Worm (Caenorhabditis elegans) whole organism, L1 larva: ENCODE measurements around the gene pigg-1.

Experiments used
- C16A3.4 ChIP-seq: fragments of 150-350 bp; optimal IDR thresholded peaks from 2 replicates; lab custom pipeline; 2014; ENCODE audit warnings: missing biosample characterization, missing genetic modification characterization
- aly-2 ChIP-seq: fragments of 150-350 bp; optimal IDR thresholded peaks from 2 replicates; lab custom pipeline; 2014; ENCODE audit warnings: missing biosample characterization, missing genetic modification characterization
- blmp-1 ChIP-seq: fragments of 150-350 bp; optimal IDR thresholded peaks from 2 replicates; lab custom pipeline; 2014; ENCODE audit warnings: missing biosample characterization, missing genetic modification characterization
- ces-1 ChIP-seq: fragments of 150-350 bp; optimal IDR thresholded peaks from 2 replicates; lab custom pipeline; 2014; ENCODE audit warnings: missing biosample characterization, missing genetic modification reagents, missing genetic modification characterization
- dpl-1 ChIP-seq, 3 experiments: fragments of 150-350 bp in 2 of 3; sonication (generic microtip) in 1 of 3; optimal IDR thresholded peaks; 2 replicates each; lab custom pipeline; 2014 to 2017; ENCODE audit warnings: missing biosample characterization in 3 of 3, missing genetic modification characterization in 3 of 3, missing genetic modification reagents in 3 of 3
- efl-3 ChIP-seq: fragments of 200-800 bp; sonication (Bioruptor generic); optimal IDR thresholded peaks from 2 replicates; lab custom pipeline; 2018; ENCODE audit warnings: mild to moderate bottlenecking, missing genetic modification characterization, missing compliant biosample characterization
- egl-27 ChIP-seq, 2 experiments: fragments of 150-350 bp in 1 of 2; sonication (generic microtip); optimal IDR thresholded peaks; 3 replicates each; lab custom pipeline; 2017 to 2018; ENCODE audit warnings: missing biosample characterization in 2 of 2, missing genetic modification characterization in 2 of 2, missing genetic modification reagents in 2 of 2
- elt-3 ChIP-seq, 6 experiments: fragments of 150-350 bp in 1 of 6; sonication (generic microtip); optimal IDR thresholded peaks; 2 replicates each; lab custom pipeline; 2017 to 2018; ENCODE audit warnings: missing biosample characterization in 6 of 6, missing genetic modification characterization in 6 of 6, inconsistent platforms in 1 of 6
- fkh-10 ChIP-seq: sonication (generic microtip); optimal IDR thresholded peaks from 2 replicates; lab custom pipeline; 2017; ENCODE audit warnings: missing biosample characterization, missing genetic modification reagents, missing genetic modification characterization
- fkh-4 ChIP-seq: sonication (generic microtip); optimal IDR thresholded peaks from 2 replicates; lab custom pipeline; 2016; ENCODE audit warnings: missing compliant biosample characterization, missing genetic modification characterization, borderline replicate concordance
- fkh-8 ChIP-seq: sonication (generic microtip); optimal IDR thresholded peaks from 2 replicates; lab custom pipeline; 2016; ENCODE audit warnings: mild to moderate bottlenecking, missing genetic modification characterization, missing compliant biosample characterization
- hlh-17 ChIP-seq: fragments of 200-800 bp; sonication (Bioruptor generic); optimal IDR thresholded peaks from 2 replicates; lab custom pipeline; 2018; ENCODE audit warnings: missing genetic modification characterization, mild to moderate bottlenecking, missing compliant biosample characterization, moderate library complexity, borderline replicate concordance
- hpl-2 ChIP-seq: fragments of 150-350 bp; optimal IDR thresholded peaks from 2 replicates; lab custom pipeline; 2014; ENCODE audit warnings: missing biosample characterization, missing genetic modification reagents, missing genetic modification characterization
- isw-1 ChIP-seq: fragments of 200-800 bp; sonication (Bioruptor generic); IDR thresholded peaks from 2 replicates; pipeline ENCODE4 v1.3.6; 2022; ENCODE audit warnings: missing genetic modification characterization, missing compliant biosample characterization
- jun-1 ChIP-seq: fragments of 150-350 bp; optimal IDR thresholded peaks from 2 replicates; lab custom pipeline; 2014; ENCODE audit warnings: missing biosample characterization, missing genetic modification reagents, missing genetic modification characterization
- lin-14 ChIP-seq: fragments of 200-800 bp; sonication (Bioruptor generic); optimal IDR thresholded peaks from 2 replicates; lab custom pipeline; 2018; ENCODE audit warnings: mild to moderate bottlenecking, missing genetic modification characterization, moderate library complexity, missing compliant biosample characterization
- lin-35 ChIP-seq, 2 experiments: fragments of 150-350 bp; optimal IDR thresholded peaks; 2 replicates each; lab custom pipeline; 2014; ENCODE audit warnings: missing biosample characterization in 2 of 2, missing genetic modification characterization in 2 of 2, missing genetic modification reagents in 2 of 2
- lir-3 ChIP-seq: sonication (generic microtip); optimal IDR thresholded peaks from 2 replicates; lab custom pipeline; 2016; ENCODE audit warnings: mild to moderate bottlenecking, missing genetic modification characterization, moderate library complexity, missing compliant biosample characterization; ENCODE audit not compliant: poor library complexity
- lsy-2 ChIP-seq, 2 experiments: fragments of 150-350 bp; optimal IDR thresholded peaks; 2 replicates each; lab custom pipeline; 2014; ENCODE audit warnings: missing biosample characterization in 2 of 2, missing genetic modification characterization in 2 of 2
- mef-2 ChIP-seq: fragments of 150-350 bp; optimal IDR thresholded peaks from 2 replicates; lab custom pipeline; 2014; ENCODE audit warnings: missing biosample characterization, missing genetic modification characterization
- mep-1 ChIP-seq: fragments of 150-350 bp; optimal IDR thresholded peaks from 2 replicates; lab custom pipeline; 2014; ENCODE audit warnings: missing biosample characterization, missing genetic modification characterization
- nhr-11 ChIP-seq: fragments of 150-350 bp; optimal IDR thresholded peaks from 2 replicates; lab custom pipeline; 2014; ENCODE audit warnings: missing biosample characterization, missing genetic modification characterization
- nhr-19 ChIP-seq: fragments of 200-800 bp; sonication (Bioruptor generic); conservative IDR thresholded peaks from 2 replicates; pipeline ENCODE4 v1.3.6; 2022; ENCODE audit warnings: missing genetic modification characterization, missing compliant biosample characterization
- nhr-71 ChIP-seq: sonication (generic microtip); optimal IDR thresholded peaks from 2 replicates; lab custom pipeline; 2016; ENCODE audit warnings: mild to moderate bottlenecking, missing genetic modification characterization, moderate library complexity, missing compliant biosample characterization
- nhr-76 ChIP-seq: sonication (generic microtip); optimal IDR thresholded peaks from 2 replicates; lab custom pipeline; 2017; ENCODE audit warnings: missing biosample characterization, missing genetic modification characterization
- nhr-77 ChIP-seq: fragments of 150-350 bp; optimal IDR thresholded peaks from 2 replicates; lab custom pipeline; 2014; ENCODE audit warnings: missing biosample characterization, missing genetic modification characterization
- nhr-85 ChIP-seq: sonication (generic microtip); peaks from one replicate; lab custom pipeline; 2016; ENCODE audit warnings: missing genetic modification characterization, inconsistent platforms, missing compliant biosample characterization
- pag-3 ChIP-seq: sonication (generic microtip); optimal IDR thresholded peaks from 2 replicates; lab custom pipeline; 2017; ENCODE audit warnings: missing genetic modification characterization, mild to moderate bottlenecking, missing compliant biosample characterization, antibody characterized with exemption, borderline replicate concordance; ENCODE audit not compliant: insufficient read depth
- pax-3 ChIP-seq: fragments of 200-800 bp; sonication (Bioruptor generic); optimal IDR thresholded peaks from 2 replicates; lab custom pipeline; 2018; ENCODE audit warnings: mild to moderate bottlenecking, missing genetic modification characterization, moderate library complexity, missing compliant biosample characterization
- pqm-1 ChIP-seq: sonication (generic microtip); optimal IDR thresholded peaks from 3 replicates; lab custom pipeline; 2017; ENCODE audit warnings: missing biosample characterization, missing genetic modification characterization
- rnt-1 ChIP-seq: sonication (generic microtip); optimal IDR thresholded peaks from 2 replicates; lab custom pipeline; 2016; ENCODE audit warnings: mild to moderate bottlenecking, missing genetic modification characterization, moderate library complexity, missing compliant biosample characterization
- snu-23 ChIP-seq: sonication (generic microtip); optimal IDR thresholded peaks from 2 replicates; lab custom pipeline; 2016; ENCODE audit warnings: missing genetic modification characterization, missing compliant biosample characterization
- sox-4 ChIP-seq: sonication (generic microtip); optimal IDR thresholded peaks from 2 replicates; lab custom pipeline; 2016; ENCODE audit warnings: missing genetic modification characterization, missing compliant biosample characterization
- sup-37 ChIP-seq: fragments of 200-800 bp; sonication (Bioruptor generic); optimal IDR thresholded peaks from 2 replicates; lab custom pipeline; 2018; ENCODE audit warnings: mild to moderate bottlenecking, missing genetic modification characterization, missing compliant biosample characterization
- swsn-7 ChIP-seq: sonication (generic microtip); optimal IDR thresholded peaks from 2 replicates; lab custom pipeline; 2016; ENCODE audit warnings: missing genetic modification characterization, missing compliant biosample characterization
- tbx-2 ChIP-seq: sonication (generic microtip); optimal IDR thresholded peaks from 2 replicates; lab custom pipeline; 2016; ENCODE audit warnings: missing genetic modification characterization, missing compliant biosample characterization
- unc-130 ChIP-seq: fragments of 150-350 bp; optimal IDR thresholded peaks from 2 replicates; lab custom pipeline; 2017; ENCODE audit warnings: missing biosample characterization, missing genetic modification characterization, inconsistent platforms
- unc-30 ChIP-seq: sonication (generic microtip); optimal IDR thresholded peaks from 2 replicates; lab custom pipeline; 2017; ENCODE audit warnings: missing biosample characterization, missing genetic modification characterization
- zag-1 ChIP-seq: fragments of 150-350 bp; optimal IDR thresholded peaks from 2 replicates; lab custom pipeline; 2014; ENCODE audit warnings: missing biosample characterization, missing genetic modification characterization
- ztf-11 ChIP-seq, 2 experiments: sonication (generic microtip); optimal IDR thresholded peaks; 2 replicates each; lab custom pipeline; 2016 to 2017; ENCODE audit warnings: missing genetic modification characterization in 2 of 2, missing biosample characterization in 1 of 2, missing compliant biosample characterization in 1 of 2
- ztf-4 ChIP-seq: fragments of 150-350 bp; optimal IDR thresholded peaks from 2 replicates; lab custom pipeline; 2014; ENCODE audit warnings: missing biosample characterization, missing genetic modification characterization

The pigg-1 gene

ce11 chrII:8588442-8588841 is 11.6 kb downstream of the pigg-1 start:
- TF ChIP-seq zag-1 (tag; lab: Kevin White, UChicago), result peak; percentile 35
- TF ChIP-seq lin-14 (GFP tag; lab: Kevin White, UChicago), result peak; percentile 28
- TF ChIP-seq fkh-10 (GFP tag; lab: Kevin White, UChicago), result no peak
- TF ChIP-seq mef-2 (tag; lab: Kevin White, UChicago), result no peak
- TF ChIP-seq ztf-11 (tag; optimal IDR thresholded peaks at IDR 0.05; lab: Kevin White, UChicago), result peak in 1 of 2 experiments; percentile 42

ce11 chrII:8587660-8588230 is 12.3 kb downstream of the pigg-1 start:
- TF ChIP-seq fkh-10 (GFP tag; lab: Kevin White, UChicago), result peak; percentile 14
- no peak for TF ChIP-seq pag-3 (tag; lab: Kevin White, UChicago)
- peak; percentile 39 for TF ChIP-seq nhr-71 (tag; lab: Kevin White, UChicago)
- no peak for TF ChIP-seq pax-3 (tag; lab: Kevin White, UChicago)
- peak; percentile 73 for TF ChIP-seq lin-14 (GFP tag; lab: Kevin White, UChicago)
- no peak for TF ChIP-seq nhr-77 (tag; lab: Kevin White, UChicago)
- peak; percentile 14 for TF ChIP-seq blmp-1 (tag; lab: Kevin White, UChicago)
- peak; percentile 39 for TF ChIP-seq tbx-2 (tag; lab: Kevin White, UChicago)

- no peak for TF ChIP-seq ztf-11 (tag; optimal IDR thresholded peaks at IDR 0.05; lab: Kevin White, UChicago)
- TF ChIP-seq nhr-11 (tag; lab: Kevin White, UChicago), result no peak
- TF ChIP-seq, all 84 proteins: peak for 0
These were observed 14.1 kb downstream of the pigg-1 start for ce11 chrII:8585921-8586320.

- peak; percentile 30 for TF ChIP-seq ztf-4 (tag; lab: Kevin White, UChicago)
- TF ChIP-seq nhr-71 (tag; lab: Kevin White, UChicago), result peak; percentile 62
- TF ChIP-seq jun-1 (tag; lab: Kevin White, UChicago), result no peak
- peak in 1 of 2 experiments; percentile 57 for TF ChIP-seq lsy-2 (tag; optimal IDR thresholded peaks at IDR 0.05; lab: Kevin White, UChicago)
- TF ChIP-seq lin-35 (GFP tag; optimal IDR thresholded peaks at IDR 0.05; lab: Kevin White, UChicago), result peak in 1 of 2 experiments; percentile 14
- TF ChIP-seq snu-23 (GFP tag; lab: Kevin White, UChicago), result peak; percentile 11
- TF ChIP-seq fkh-8 (tag; lab: Kevin White, UChicago), result no peak
- no peak for TF ChIP-seq ces-1 (GFP tag; lab: Kevin White, UChicago)
- TF ChIP-seq nhr-19 (GFP tag; lab: Robert Waterston, UW), result no peak
- TF ChIP-seq isw-1 (GFP tag; lab: Robert Waterston, UW), result no peak
- TF ChIP-seq lin-14 (GFP tag; lab: Kevin White, UChicago), result peak; percentile 73
- TF ChIP-seq C16A3.4 (tag; lab: Kevin White, UChicago), result peak; percentile 7
- TF ChIP-seq blmp-1 (tag; lab: Kevin White, UChicago), result peak; percentile 64
- TF ChIP-seq mep-1 (tag; lab: Kevin White, UChicago), result peak; percentile 12
- TF ChIP-seq sox-4 (tag; lab: Kevin White, UChicago), result no peak
- no peak for TF ChIP-seq lir-3 (tag; lab: Kevin White, UChicago)
- peak; percentile 42 for TF ChIP-seq rnt-1 (tag; lab: Kevin White, UChicago)
- TF ChIP-seq dpl-1 (GFP tag; optimal IDR thresholded peaks at IDR 0.05; lab: Kevin White, UChicago), result no peak
These were observed 14.9 kb downstream of the pigg-1 start, which contains the start of gene F54C9.11 for ce11 chrII:8585036-8585627. Gene F54C9.11 (minus strand): TSS chrII:8585086.

ce11 chrII:8583035-8583434 is 17.0 kb downstream of the pigg-1 start:
- TF ChIP-seq swsn-7 (tag; lab: Kevin White, UChicago), result no peak
- TF ChIP-seq unc-130, result no peak
- no peak for TF ChIP-seq nhr-76 (tag; lab: Kevin White, UChicago)
- no peak for TF ChIP-seq fkh-4 (tag; lab: Kevin White, UChicago)
- no peak for TF ChIP-seq egl-27 (tag; optimal IDR thresholded peaks at IDR 0.05; lab: Kevin White, UChicago)
- TF ChIP-seq nhr-85 (tag; lab: Kevin White, UChicago), result no peak
- no peak for TF ChIP-seq nhr-71 (tag; lab: Kevin White, UChicago)
- TF ChIP-seq sup-37, result no peak
- no peak for TF ChIP-seq unc-30 (tag; lab: Kevin White, UChicago)
- TF ChIP-seq isw-1 (GFP tag; lab: Robert Waterston, UW), result no peak
- TF ChIP-seq elt-3 (tag; optimal IDR thresholded peaks at IDR 0.05; lab: Kevin White, UChicago), result no peak
- TF ChIP-seq efl-3 (GFP tag; lab: Kevin White, UChicago), result no peak
- no peak for TF ChIP-seq hpl-2 (GFP tag; lab: Kevin White, UChicago)
- no peak for TF ChIP-seq hlh-17 (GFP tag; lab: Kevin White, UChicago)
- TF ChIP-seq fkh-10 (GFP tag; lab: Kevin White, UChicago), result no peak
- no peak for TF ChIP-seq pqm-1
- TF ChIP-seq aly-2 (tag; lab: Kevin White, UChicago), result no peak
- TF ChIP-seq, all 84 proteins: peak for 0
